Worm (Caenorhabditis elegans): ENCODE measurements around the gene nhr-288.

nhr-288 gene

ce11 chrV:18397814-18398213 is 15.3 kb upstream of the nhr-288 start, which contains the start of gene Y51A2B.16:
TSS of gene Y51A2B.16 (minus strand) at chrV:18397914.
- no peak for TF ChIP-seq nhr-12 (tag; optimal IDR thresholded peaks at IDR 0.05)
- TF ChIP-seq nhr-2 (tag; optimal IDR thresholded peaks at IDR 0.05): no peak

- TF ChIP-seq drap-1 (GFP tag; optimal IDR thresholded peaks at IDR 0.05) (no peak), mab-5 (tag; optimal IDR thresholded peaks at IDR 0.05) (no peak), tbx-8 (GFP tag; optimal IDR thresholded peaks at IDR 0.05) (no peak), sem-2 (GFP tag; optimal IDR thresholded peaks at IDR 0.05) (no peak), elt-3 (tag; optimal IDR thresholded peaks at IDR 0.05) (no peak), nhr-12 (tag; optimal IDR thresholded peaks at IDR 0.05) (no peak), lin-13 (tag; optimal IDR thresholded peaks at IDR 0.05) (no peak), unc-120 (tag; optimal IDR thresholded peaks at IDR 0.05; ENCODE audit: poor library complexity, severe bottlenecking) (no peak), mls-2 (tag; optimal IDR thresholded peaks at IDR 0.05) (no peak), elt-1 (tag; optimal IDR thresholded peaks at IDR 0.05; ENCODE audit: borderline replicate concordance, insufficient read depth) (no peak), ceh-43 (GFP tag; optimal IDR thresholded peaks at IDR 0.05) (no peak), nhr-237 (tag; optimal IDR thresholded peaks at IDR 0.05) (no peak), ztf-11 (tag; optimal IDR thresholded peaks at IDR 0.05) (no peak), zip-8 (tag; optimal IDR thresholded peaks at IDR 0.05) (no peak)
These were observed 13.2 kb upstream of the nhr-288 start, which contains the start of gene Y51A2B.9 for ce11 chrV:18395649-18396048. TSS of gene Y51A2B.9 (minus strand) at chrV:18395749.

- TF ChIP-seq sem-2 (GFP tag; optimal IDR thresholded peaks at IDR 0.05) (no peak), snpc-4 (tag; optimal IDR thresholded peaks at IDR 0.05) (no peak), cnd-1 (tag; optimal IDR thresholded peaks at IDR 0.05) (no peak), tbx-8 (GFP tag; optimal IDR thresholded peaks at IDR 0.05) (no peak), ceh-39 (tag; optimal IDR thresholded peaks at IDR 0.05) (no peak), mls-2 (tag; optimal IDR thresholded peaks at IDR 0.05) (no peak), unc-120 (tag; optimal IDR thresholded peaks at IDR 0.05; ENCODE audit: poor library complexity, severe bottlenecking) (no peak), ceh-83 (GFP tag; optimal IDR thresholded peaks at IDR 0.05) (no peak)
These were observed 11.7 kb upstream of the nhr-288 start, which contains the start of gene Y51A2B.6 for ce11 chrV:18394203-18394602. TSS of gene Y51A2B.6 (minus strand) at chrV:18394303.

- no peak for TF ChIP-seq zip-8 (tag; optimal IDR thresholded peaks at IDR 0.05)
- no peak for TF ChIP-seq sptf-1 (tag; optimal IDR thresholded peaks at IDR 0.05)
- no peak for TF ChIP-seq sem-2 (GFP tag; optimal IDR thresholded peaks at IDR 0.05)
- no peak for TF ChIP-seq hlh-1 (tag; optimal IDR thresholded peaks at IDR 0.05)
- TF ChIP-seq unc-120 (tag; optimal IDR thresholded peaks at IDR 0.05; ENCODE audit: poor library complexity, severe bottlenecking): no peak
- no peak for TF ChIP-seq nhr-237 (tag; optimal IDR thresholded peaks at IDR 0.05)
- no peak for TF ChIP-seq nhr-2 (tag; optimal IDR thresholded peaks at IDR 0.05)
- no peak for TF ChIP-seq blmp-1 (tag; optimal IDR thresholded peaks at IDR 0.05)
- TF ChIP-seq unc-62 (GFP tag; optimal IDR thresholded peaks at IDR 0.05): no peak
- TF ChIP-seq ham-2 (GFP tag; optimal IDR thresholded peaks at IDR 0.05): no peak
These were observed 6.6 kb upstream of the nhr-288 start, which contains the start of the genes Y51A2B.4 and Y51A2B.5 for ce11 chrV:18389046-18389445. TSS of gene Y51A2B.4 (minus strand) at chrV:18389146. TSS of gene Y51A2B.5 (plus strand) at chrV:18389277.

ce11 chrV:18378819-18379218 is 3.7 kb downstream of the nhr-288 start, which contains the start of gene Y51A2B.8:
TSS of gene Y51A2B.8 (plus strand) at chrV:18379119.
- TF ChIP-seq sptf-1 (tag; optimal IDR thresholded peaks at IDR 0.05) (no peak), ham-2 (GFP tag; optimal IDR thresholded peaks at IDR 0.05) (no peak), ceh-43 (GFP tag; optimal IDR thresholded peaks at IDR 0.05) (no peak), nhr-76 (tag; optimal IDR thresholded peaks at IDR 0.05) (no peak), ztf-11 (tag; optimal IDR thresholded peaks at IDR 0.05) (no peak), snpc-4 (tag; optimal IDR thresholded peaks at IDR 0.05) (no peak), unc-120 (tag; optimal IDR thresholded peaks at IDR 0.05; ENCODE audit: poor library complexity, severe bottlenecking) (no peak), lin-32 (GFP tag; optimal IDR thresholded peaks at IDR 0.05) (no peak), tbx-8 (GFP tag; optimal IDR thresholded peaks at IDR 0.05) (no peak), lin-13 (tag; optimal IDR thresholded peaks at IDR 0.05) (no peak), cnd-1 (tag; optimal IDR thresholded peaks at IDR 0.05) (no peak), mab-5 (tag; optimal IDR thresholded peaks at IDR 0.05) (no peak), nhr-28 (tag; optimal IDR thresholded peaks at IDR 0.05) (no peak), nhr-237 (tag; optimal IDR thresholded peaks at IDR 0.05) (no peak), M03D4.4 (tag; optimal IDR thresholded peaks at IDR 0.05) (no peak)

- TF ChIP-seq M03D4.4 (tag; optimal IDR thresholded peaks at IDR 0.05) (no peak), lsy-2 (tag; optimal IDR thresholded peaks at IDR 0.05) (no peak), drap-1 (GFP tag; optimal IDR thresholded peaks at IDR 0.05) (no peak), nhr-237 (tag; optimal IDR thresholded peaks at IDR 0.05) (no peak), sptf-1 (tag; optimal IDR thresholded peaks at IDR 0.05) (no peak), unc-62 (GFP tag; optimal IDR thresholded peaks at IDR 0.05) (no peak), ceh-83 (GFP tag; optimal IDR thresholded peaks at IDR 0.05) (no peak), tbx-8 (GFP tag; optimal IDR thresholded peaks at IDR 0.05) (no peak)
These were observed 6.9 kb downstream of the nhr-288 start for ce11 chrV:18375551-18375950.
